Worm (Caenorhabditis elegans) whole organism, young adult: ENCODE data around the gene enpp-1.

Experiments
- B0261.1 ChIP-seq: sonication (generic microtip); optimal IDR thresholded peaks from 2 replicates; lab custom pipeline; 2016; ENCODE audit warnings: mild to moderate bottlenecking, missing genetic modification characterization, moderate library complexity, missing compliant biosample characterization
- F10E7.11 ChIP-seq: sonication (generic microtip); optimal IDR thresholded peaks from 2 replicates; lab custom pipeline; 2017; ENCODE audit warnings: mild to moderate bottlenecking, missing genetic modification characterization, moderate library complexity, missing compliant biosample characterization
- athp-1 ChIP-seq: sonication (generic microtip); optimal IDR thresholded peaks from 2 replicates; lab custom pipeline; 2017; ENCODE audit warnings: mild to moderate bottlenecking, missing genetic modification characterization, missing compliant biosample characterization
- cebp-1 ChIP-seq, 2 experiments: fragments of 200-800 bp in 1 of 2; sonication (Bioruptor generic) in 1 of 2; sonication (generic microtip) in 1 of 2; IDR thresholded peaks in 1 of 2; optimal IDR thresholded peaks in 1 of 2; 2 replicates each; pipeline versions ENCODE4 v1.3.6 to Lab custom; 2017 to 2022; ENCODE audit warnings: missing compliant biosample characterization in 2 of 2, missing genetic modification characterization in 2 of 2, mild to moderate bottlenecking in 1 of 2, missing genetic modification reagents in 1 of 2, moderate library complexity in 1 of 2
- ceh-91 ChIP-seq: fragments of 200-800 bp; sonication (Bioruptor generic); IDR thresholded peaks from 2 replicates; pipeline ENCODE4 v1.3.6; 2022; ENCODE audit warnings: missing genetic modification reagents, missing genetic modification characterization, missing compliant biosample characterization
- chd-7 ChIP-seq: sonication (generic microtip); optimal IDR thresholded peaks from 2 replicates; lab custom pipeline; 2016; ENCODE audit warnings: mild to moderate bottlenecking, missing genetic modification characterization, moderate library complexity, missing compliant biosample characterization
- let-526 ChIP-seq: fragments of 200-800 bp; sonication (Bioruptor generic); IDR thresholded peaks from 2 replicates; pipeline ENCODE4 v1.3.6; 2022; ENCODE audit warnings: missing genetic modification reagents, missing genetic modification characterization, missing compliant biosample characterization
- mcd-1 ChIP-seq: fragments of 200-800 bp; sonication (Bioruptor generic); IDR thresholded peaks from 2 replicates; pipeline ENCODE4 v1.3.6; 2022; ENCODE audit warnings: missing genetic modification reagents, missing genetic modification characterization, missing compliant biosample characterization
- mes-4 ChIP-seq: sonication (generic microtip); optimal IDR thresholded peaks from 2 replicates; lab custom pipeline; 2016; ENCODE audit warnings: missing genotype, missing genetic modification characterization, missing compliant biosample characterization
- snpc-4 ChIP-seq, 5 experiments: fragments of 150-350 bp in 1 of 5; sonication (generic microtip) in 4 of 5; optimal IDR thresholded peaks; 2 replicates each; lab custom pipeline; 2014 to 2018; ENCODE audit warnings: missing genetic modification characterization in 5 of 5, missing biosample characterization in 3 of 5, antibody characterized with exemption in 2 of 5, mild to moderate bottlenecking in 2 of 5, missing compliant biosample characterization in 2 of 5, missing genotype in 2 of 5, moderate library complexity in 2 of 5, missing genetic modification reagents in 1 of 5
- tbp1 ChIP-seq: fragments of 200-800 bp; sonication (Bioruptor generic); optimal IDR thresholded peaks from 2 replicates; lab custom pipeline; 2018; ENCODE audit warnings: mild to moderate bottlenecking, missing genetic modification characterization, missing compliant biosample characterization
- unc-62 ChIP-seq: fragments of 150-350 bp; optimal IDR thresholded peaks from 2 replicates; lab custom pipeline; 2014; ENCODE audit warnings: missing biosample characterization, missing genetic modification reagents, missing genetic modification characterization
- zfh-2 ChIP-seq: fragments of 200-800 bp; sonication (Bioruptor generic); conservative IDR thresholded peaks from 2 replicates; pipeline ENCODE4 v1.3.6; 2022; ENCODE audit warnings: missing genetic modification reagents, missing genetic modification characterization, missing compliant biosample characterization
- ztf-3 ChIP-seq: fragments of 200-800 bp; sonication (Bioruptor generic); optimal IDR thresholded peaks from 2 replicates; lab custom pipeline; 2018; ENCODE audit warnings: mild to moderate bottlenecking, missing genetic modification characterization, missing compliant biosample characterization

DNA sequence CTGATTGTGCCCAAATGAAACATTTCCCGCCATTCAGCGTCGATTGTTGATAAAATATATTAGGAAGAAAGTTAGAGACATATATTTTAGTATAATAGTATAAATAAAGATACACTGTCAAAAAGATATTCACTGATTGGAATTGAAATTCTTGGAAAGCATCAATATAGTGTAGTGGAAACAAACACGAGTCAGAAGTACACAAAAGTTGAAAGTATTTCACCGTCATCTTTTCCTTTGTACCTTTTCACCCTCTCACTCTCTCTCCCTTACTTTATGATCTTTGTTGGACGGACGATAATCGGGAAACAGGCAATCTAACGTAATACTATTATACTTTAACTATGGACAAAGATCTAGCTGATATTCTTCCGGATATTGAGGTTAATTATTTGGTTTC lies 37.2 kb upstream of the enpp-1 start, which contains the start of gene nhr-208:
- no peak for TF ChIP-seq let-526 (GFP tag; lab: Robert Waterston, UW)
- no peak for TF ChIP-seq chd-7 (tag; lab: Kevin White, UChicago)
- TF ChIP-seq mcd-1 (GFP tag; lab: Robert Waterston, UW), result no peak
- TF ChIP-seq F10E7.11, result no peak
- TF ChIP-seq tbp1 (GFP tag; lab: Kevin White, UChicago), result no peak
- no peak for TF ChIP-seq zfh-2 (GFP tag; lab: Robert Waterston, UW)
- no peak for TF ChIP-seq ztf-3
- no peak for TF ChIP-seq ceh-91 (GFP tag; lab: Robert Waterston, UW)
- TF ChIP-seq athp-1, result no peak
- TF ChIP-seq cebp-1 (GFP tag; IDR thresholded peaks at IDR 0.05; lab: Robert Waterston, UW), result no peak
- no peak for TF ChIP-seq cebp-1 (tag; optimal IDR thresholded peaks at IDR 0.05; lab: Kevin White, UChicago)
- no peak for TF ChIP-seq unc-62 (GFP tag; lab: Kevin White, UChicago)
- no peak for TF ChIP-seq B0261.1 (tag; lab: Kevin White, UChicago)
- no peak for TF ChIP-seq snpc-4 (GFP tag; optimal IDR thresholded peaks at IDR 0.05; lab: Kevin White, UChicago)
- TF ChIP-seq snpc-4 (tag; optimal IDR thresholded peaks at IDR 0.05; lab: Kevin White, UChicago), result no peak
- no peak for TF ChIP-seq mes-4
